Fruit fly (Drosophila melanogaster): ENCODE data around the gene Moe.
A peak's percentile ranks its signal among the peaks of the same experiment; 100 is the strongest.

The Moe gene

dm6 chrX:8866256-8866655, 31.9 kb downstream of the Moe start (continued):
- TF ChIP-seq fd85E (GFP tag; optimal IDR thresholded peaks at IDR 0.05) (no peak), Sox15 (GFP tag; optimal IDR thresholded peaks at IDR 0.05) (no peak), Hr38 (GFP tag; optimal IDR thresholded peaks at IDR 0.05) (no peak), Sox102F (GFP tag; optimal IDR thresholded peaks at IDR 0.05) (peak; percentile 38), CG6854 (GFP tag; optimal IDR thresholded peaks at IDR 0.05) (no peak), dac (GFP tag; optimal IDR thresholded peaks at IDR 0.05) (no peak), CG8119 (GFP tag; IDR thresholded peaks at IDR 0.05) (peak; percentile 28; the same call in 1 of the 3 replicates), Gug (GFP tag; IDR thresholded peaks at IDR 0.05) (no peak)

dm6 chrX:8863554-8864498, 34.3 kb downstream of the Moe start:
- TF ChIP-seq CG6854 (GFP tag; optimal IDR thresholded peaks at IDR 0.05) (peak; percentile 83), spab (GFP tag; optimal IDR thresholded peaks at IDR 0.05) (peak; percentile 80), CG32006 (GFP tag; optimal IDR thresholded peaks at IDR 0.05) (peak; percentile 88), cyc (GFP tag; optimal IDR thresholded peaks at IDR 0.05) (peak; percentile 71), Lpt (GFP tag; optimal IDR thresholded peaks at IDR 0.05) (peak; percentile 84), achi (GFP tag; optimal IDR thresholded peaks at IDR 0.05) (peak; percentile 86), salr (GFP tag; optimal IDR thresholded peaks at IDR 0.05) (peak; percentile 47 to 69), Eip93F (GFP tag; optimal IDR thresholded peaks at IDR 0.05) (peak; percentile 63), CG1621 (tag; optimal IDR thresholded peaks at IDR 0.05) (peak; percentile 71), CG7368 (GFP tag; optimal IDR thresholded peaks at IDR 0.05) (peak; percentile 40), CG8319 (GFP tag; optimal IDR thresholded peaks at IDR 0.05) (peak; percentile 56), CG9139 (GFP tag; optimal IDR thresholded peaks at IDR 0.05) (peak; percentile 93), Hr38 (GFP tag; optimal IDR thresholded peaks at IDR 0.05) (no peak), CG8632 (GFP tag; optimal IDR thresholded peaks at IDR 0.05) (peak; percentile 88), Hr39 (GFP tag; optimal IDR thresholded peaks at IDR 0.05) (peak; percentile 71), Eip75B (GFP tag; optimal IDR thresholded peaks at IDR 0.05) (peak; percentile 43), CG11294 (GFP tag; IDR thresholded peaks at IDR 0.05) (no peak; the same call in 1 of the 2 replicates), CG3032 (tag; optimal IDR thresholded peaks at IDR 0.05) (peak; percentile 88), Met (GFP tag; optimal IDR thresholded peaks at IDR 0.05) (peak; percentile 83), Ets21C (GFP tag; optimal IDR thresholded peaks at IDR 0.05) (peak; percentile 66), lz (GFP tag; optimal IDR thresholded peaks at IDR 0.05) (peak; percentile 84), CG10669 (GFP tag; optimal IDR thresholded peaks at IDR 0.05) (peak; percentile 69), dac (GFP tag; optimal IDR thresholded peaks at IDR 0.05) (peak; percentile 71), Sox102F (GFP tag; optimal IDR thresholded peaks at IDR 0.05) (peak; percentile 79), CG3919 (GFP tag; optimal IDR thresholded peaks at IDR 0.05) (peak; percentile 83), CG6276 (GFP tag; optimal IDR thresholded peaks at IDR 0.05) (peak; percentile 82), acj6 (GFP tag; optimal IDR thresholded peaks at IDR 0.05) (peak; percentile 70), Hr4 (GFP tag; optimal IDR thresholded peaks at IDR 0.05) (peak; percentile 60), CG15336 (GFP tag; IDR thresholded peaks at IDR 0.05) (peak; percentile 84), fkh (GFP tag; optimal IDR thresholded peaks at IDR 0.05) (peak; percentile 40), Ets96B (tag; optimal IDR thresholded peaks at IDR 0.05) (peak; percentile 80), CG11902 (GFP tag; optimal IDR thresholded peaks at IDR 0.05) (peak; percentile 64), CG11762 (GFP tag; optimal IDR thresholded peaks at IDR 0.05; ENCODE audit: insufficient read depth) (peak; percentile 8), Gug (GFP tag; IDR thresholded peaks at IDR 0.05) (peak; percentile 76), dsx (GFP tag; optimal IDR thresholded peaks at IDR 0.05; ENCODE audit: poor library complexity, severe bottlenecking) (peak; percentile 89), fd59A (GFP tag; optimal IDR thresholded peaks at IDR 0.05) (peak; percentile 53), Smox (GFP tag; optimal IDR thresholded peaks at IDR 0.05) (peak; percentile 70), eg (GFP tag; IDR thresholded peaks at IDR 0.05) (peak; percentile 92), pdm3 (GFP tag; optimal IDR thresholded peaks at IDR 0.05) (peak; percentile 77), CG34406 (GFP tag; optimal IDR thresholded peaks at IDR 0.05) (peak; percentile 87), fd85E (GFP tag; optimal IDR thresholded peaks at IDR 0.05) (no peak), CG16779 (tag; optimal IDR thresholded peaks at IDR 0.05) (peak; percentile 79), net (GFP tag; optimal IDR thresholded peaks at IDR 0.05) (peak; percentile 73), CG4318 (GFP tag; optimal IDR thresholded peaks at IDR 0.05) (peak; percentile 69), CG10631 (GFP tag; optimal IDR thresholded peaks at IDR 0.05) (peak; percentile 86)

All from whole organism, prepupa.